Worm (Caenorhabditis elegans) whole organism, early embryonic: ENCODE results near the gene gcy-36.

Source experiments
- B0310.2 ChIP-seq: sonication (generic microtip); optimal IDR thresholded peaks from 2 replicates; lab custom pipeline; 2016; ENCODE audit warnings: mild to moderate bottlenecking, missing genetic modification characterization, missing compliant biosample characterization
- aly-1 ChIP-seq: sonication (generic microtip); optimal IDR thresholded peaks from 2 replicates; lab custom pipeline; 2016; ENCODE audit warnings: missing genetic modification characterization, missing compliant biosample characterization
- ama-1 ChIP-seq: fragments of 150-350 bp; optimal IDR thresholded peaks from 2 replicates; lab custom pipeline; 2014
- ceh-13 ChIP-seq: fragments of 200-800 bp; sonication (Bioruptor generic); optimal IDR thresholded peaks from 2 replicates; lab custom pipeline; 2018; ENCODE audit warnings: mild to moderate bottlenecking, missing genetic modification characterization, missing compliant biosample characterization
- ceh-36 ChIP-seq: sonication (generic microtip); optimal IDR thresholded peaks from 2 replicates; lab custom pipeline; 2016; ENCODE audit warnings: missing genetic modification characterization, inconsistent platforms, missing compliant biosample characterization
- flt-1 ChIP-seq: fragments of 200-800 bp; sonication (Bioruptor generic); IDR thresholded peaks from 2 replicates; pipeline ENCODE4 v1.3.6; 2022; ENCODE audit warnings: missing genetic modification characterization, missing compliant biosample characterization
- hmbx-1 ChIP-seq: sonication (generic microtip); optimal IDR thresholded peaks from 2 replicates; lab custom pipeline; 2016; ENCODE audit warnings: mild to moderate bottlenecking, missing genetic modification characterization, missing compliant biosample characterization
- hmg-4 ChIP-seq: fragments of 200-800 bp; sonication (Bioruptor generic); optimal IDR thresholded peaks from 2 replicates; lab custom pipeline; 2018; ENCODE audit warnings: mild to moderate bottlenecking, missing genetic modification characterization, missing compliant biosample characterization
- hnd-1 ChIP-seq: sonication (generic microtip); optimal IDR thresholded peaks from 2 replicates; lab custom pipeline; 2016; ENCODE audit warnings: missing genetic modification characterization, missing compliant biosample characterization
- tbx-11 ChIP-seq: fragments of 200-800 bp; sonication (Bioruptor generic); IDR thresholded peaks from 2 replicates; pipeline ENCODE4 v1.3.6; 2022; ENCODE audit warnings: missing genetic modification characterization, missing compliant biosample characterization
- tbx-37 ChIP-seq: fragments of 200-800 bp; sonication (Bioruptor generic); conservative IDR thresholded peaks from 2 replicates; pipeline ENCODE4 v1.3.6; 2022; ENCODE audit warnings: missing genetic modification reagents, missing genetic modification characterization, missing compliant biosample characterization

- TF ChIP-seq ama-1 (lab: Kevin White, UChicago) (no peak), hmbx-1 (tag; lab: Kevin White, UChicago) (no peak), tbx-11 (GFP tag; lab: Robert Waterston, UW) (no peak), ceh-13 (GFP tag; lab: Kevin White, UChicago) (no peak), B0310.2 (tag; lab: Kevin White, UChicago) (no peak), flt-1 (GFP tag; lab: Robert Waterston, UW) (no peak), ceh-36 (tag; lab: Kevin White, UChicago) (no peak), hmg-4 (GFP tag; lab: Kevin White, UChicago) (no peak), aly-1 (tag; lab: Kevin White, UChicago) (no peak), tbx-37 (GFP tag; lab: Robert Waterston, UW) (no peak), hnd-1 (tag; lab: Kevin White, UChicago) (no peak)
Measured at ce11 chrX:15509681-15510080, 30.9 kb downstream of the gcy-36 start, which contains the start of gene eat-20.
